Fruit fly (Drosophila melanogaster): ENCODE data around the gene Mob2.

- no peak for TF ChIP-seq fd96Ca (GFP tag; IDR thresholded peaks at IDR 0.05)
- no peak for TF ChIP-seq Pif1A (GFP tag; optimal IDR thresholded peaks at IDR 0.05)
- no peak for TF ChIP-seq CG8301 (tag; optimal IDR thresholded peaks at IDR 0.05)
- no peak for TF ChIP-seq EcR (GFP tag; optimal IDR thresholded peaks at IDR 0.05)
- no peak for TF ChIP-seq CG8159 (tag; optimal IDR thresholded peaks at IDR 0.05)
- no peak for TF ChIP-seq Snoo (tag; optimal IDR thresholded peaks at IDR 0.05)
- TF ChIP-seq CG10348 (GFP tag; IDR thresholded peaks at IDR 0.05), result no peak
- no peak for TF ChIP-seq CG4496 (GFP tag; IDR thresholded peaks at IDR 0.05)
- no peak for TF ChIP-seq CG34367 (tag; optimal IDR thresholded peaks at IDR 0.05)
- TF ChIP-seq Ets98B (GFP tag; IDR thresholded peaks at IDR 0.05), result no peak
- TF ChIP-seq CG15710 (tag; optimal IDR thresholded peaks at IDR 0.05), result no peak
Measured at dm6 chr3L:11508337-11508736, 53.7 kb downstream of the Mob2 start, which contains the start of gene CG33500.

Data from whole organism, pupa.